Fruit fly (Drosophila melanogaster): ENCODE data around the gene Yod1.
A peak's percentile ranks its signal among the peaks of the same experiment; 100 is the strongest.

The Yod1 gene

dm6 chr3L:5172470-5172869, 38.8 kb downstream of the Yod1 start:
- TF ChIP-seq pan (optimal IDR thresholded peaks at IDR 0.05) (no peak), dsf (GFP tag; optimal IDR thresholded peaks at IDR 0.05; ENCODE audit: borderline replicate concordance) (no peak), jim (GFP tag; optimal IDR thresholded peaks at IDR 0.05) (no peak), Vsx2 (GFP tag; optimal IDR thresholded peaks at IDR 0.05; ENCODE audit: partially characterized antibody) (no peak), Dfd (GFP tag; optimal IDR thresholded peaks at IDR 0.05) (no peak), Sp1 (GFP tag; optimal IDR thresholded peaks at IDR 0.05) (no peak), foxo (GFP tag; optimal IDR thresholded peaks at IDR 0.05) (no peak), HLH106 (tag; optimal IDR thresholded peaks at IDR 0.05) (no peak), CG32264 (GFP tag; optimal IDR thresholded peaks at IDR 0.05) (no peak), usp (GFP tag; optimal IDR thresholded peaks at IDR 0.05) (no peak), sage (GFP tag; optimal IDR thresholded peaks at IDR 0.05) (no peak), dl (GFP tag; optimal IDR thresholded peaks at IDR 0.05; ENCODE audit: insufficient read depth in 1 of 2, partially characterized antibody in 2 of 2) (no peak), br (GFP tag; optimal IDR thresholded peaks at IDR 0.05) (no peak)

- no peak for TF ChIP-seq OdsH (GFP tag; optimal IDR thresholded peaks at IDR 0.05)
- no peak for TF ChIP-seq lola (GFP tag; optimal IDR thresholded peaks at IDR 0.05)
- TF ChIP-seq Dfd (GFP tag; optimal IDR thresholded peaks at IDR 0.05) = no peak
- no peak for TF ChIP-seq Dif (GFP tag; optimal IDR thresholded peaks at IDR 0.05; ENCODE audit: partially characterized antibody)
- TF ChIP-seq tai (GFP tag; optimal IDR thresholded peaks at IDR 0.05) = no peak
- no peak for TF ChIP-seq sv (GFP tag; optimal IDR thresholded peaks at IDR 0.05)
- no peak for TF ChIP-seq h (GFP tag; optimal IDR thresholded peaks at IDR 0.05)
- no peak for TF ChIP-seq GATAd (GFP tag; optimal IDR thresholded peaks at IDR 0.05)
- no peak for TF ChIP-seq brk (GFP tag; optimal IDR thresholded peaks at IDR 0.05)
- TF ChIP-seq dmrt93B (GFP tag; optimal IDR thresholded peaks at IDR 0.05) = no peak
- no peak for TF ChIP-seq Mio (GFP tag; optimal IDR thresholded peaks at IDR 0.05)
- no peak for TF ChIP-seq ey (GFP tag; optimal IDR thresholded peaks at IDR 0.05)
- TF ChIP-seq br (GFP tag; optimal IDR thresholded peaks at IDR 0.05) = no peak
- TF ChIP-seq dl (GFP tag; optimal IDR thresholded peaks at IDR 0.05; ENCODE audit: insufficient read depth in 1 of 2, partially characterized antibody in 2 of 2) = no peak
- TF ChIP-seq sage (GFP tag; optimal IDR thresholded peaks at IDR 0.05) = no peak
- no peak for TF ChIP-seq HLH106 (tag; optimal IDR thresholded peaks at IDR 0.05)
- no peak for TF ChIP-seq usp (GFP tag; optimal IDR thresholded peaks at IDR 0.05)
Observed at dm6 chr3L:5176071-5176470, 42.4 kb downstream of the Yod1 start.

- TF ChIP-seq Vsx2 (GFP tag; optimal IDR thresholded peaks at IDR 0.05; ENCODE audit: partially characterized antibody) (no peak), OdsH (GFP tag; optimal IDR thresholded peaks at IDR 0.05) (no peak), rgr (GFP tag; optimal IDR thresholded peaks at IDR 0.05) (no peak), Sp1 (GFP tag; optimal IDR thresholded peaks at IDR 0.05) (no peak), lola (GFP tag; optimal IDR thresholded peaks at IDR 0.05) (no peak), psq (GFP tag; optimal IDR thresholded peaks at IDR 0.05) (peak; percentile 9), CrebA (GFP tag; optimal IDR thresholded peaks at IDR 0.05; ENCODE audit: borderline replicate concordance) (peak; percentile 56), tai (GFP tag; optimal IDR thresholded peaks at IDR 0.05) (no peak), GATAd (GFP tag; optimal IDR thresholded peaks at IDR 0.05) (no peak), fru (GFP tag; optimal IDR thresholded peaks at IDR 0.05) (no peak), CG32264 (GFP tag; optimal IDR thresholded peaks at IDR 0.05) (no peak), dsf (GFP tag; optimal IDR thresholded peaks at IDR 0.05; ENCODE audit: borderline replicate concordance) (no peak), sv (GFP tag; optimal IDR thresholded peaks at IDR 0.05) (no peak), N (GFP tag; optimal IDR thresholded peaks at IDR 0.05) (no peak), Hr83 (GFP tag; optimal IDR thresholded peaks at IDR 0.05; ENCODE audit: poor library complexity, severe bottlenecking) (peak; percentile 17), h (GFP tag; optimal IDR thresholded peaks at IDR 0.05) (peak; percentile 32), Myc (optimal IDR thresholded peaks at IDR 0.05) (no peak), dl (GFP tag; optimal IDR thresholded peaks at IDR 0.05; ENCODE audit: insufficient read depth in 1 of 2, partially characterized antibody in 2 of 2) (no peak), woc (GFP tag; optimal IDR thresholded peaks at IDR 0.05) (no peak), HLH106 (tag; optimal IDR thresholded peaks at IDR 0.05) (no peak), Abd-B (GFP tag; optimal IDR thresholded peaks at IDR 0.05) (no peak), Rel (GFP tag; optimal IDR thresholded peaks at IDR 0.05) (no peak), Rel (tag; optimal IDR thresholded peaks at IDR 0.05) (peak; percentile 72), Hr78 (GFP tag; optimal IDR thresholded peaks at IDR 0.05) (no peak), Mio (GFP tag; optimal IDR thresholded peaks at IDR 0.05) (no peak), Jra (GFP tag; optimal IDR thresholded peaks at IDR 0.05) (no peak), Dfd (GFP tag; optimal IDR thresholded peaks at IDR 0.05) (no peak), sage (GFP tag; optimal IDR thresholded peaks at IDR 0.05) (no peak), br (GFP tag; optimal IDR thresholded peaks at IDR 0.05) (peak; percentile 41), ey (GFP tag; optimal IDR thresholded peaks at IDR 0.05) (no peak), foxo (GFP tag; optimal IDR thresholded peaks at IDR 0.05) (no peak), pan (optimal IDR thresholded peaks at IDR 0.05) (no peak), Dif (GFP tag; optimal IDR thresholded peaks at IDR 0.05; ENCODE audit: partially characterized antibody) (no peak), brk (GFP tag; optimal IDR thresholded peaks at IDR 0.05) (peak; percentile 23), CG9705 (GFP tag; optimal IDR thresholded peaks at IDR 0.05) (no peak), Hnf4 (GFP tag; optimal IDR thresholded peaks at IDR 0.05) (peak; percentile 38), usp (GFP tag; optimal IDR thresholded peaks at IDR 0.05) (no peak)
Observed at dm6 chr3L:5176789-5177188, 43.1 kb downstream of the Yod1 start.
